Fruit fly (Drosophila melanogaster): ENCODE results near the gene ana1.
A peak's percentile ranks its signal among the peaks of the same experiment; 100 is the strongest.

The ana1 gene

DNA sequence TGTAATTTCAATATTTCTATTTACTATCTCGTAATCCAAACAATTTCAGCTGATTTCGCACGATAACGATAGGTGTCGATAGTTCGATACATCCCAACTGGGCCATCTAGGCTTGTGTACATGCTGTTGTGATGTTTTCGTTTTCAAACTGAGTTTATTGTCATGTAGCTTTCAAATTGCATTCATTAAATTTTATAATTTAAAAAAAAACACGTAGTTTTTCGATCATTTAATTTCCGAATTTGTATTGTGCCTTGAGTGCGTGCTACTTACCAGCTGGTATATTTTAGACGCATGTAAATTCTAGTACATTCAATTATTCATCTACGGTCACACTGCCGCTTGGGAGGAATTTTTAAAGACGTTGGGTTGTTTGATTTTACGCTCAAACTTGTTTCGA lies at the start of gene ana1, which contains the start of gene CG13623:
TSS of gene ana1 (plus strand) at position 249 of the 400 bp plus-strand sequence.
TSS of gene CG13623 (minus strand) at position 231 of the 400 bp plus-strand sequence.
- TF ChIP-seq Mnt (GFP tag; optimal IDR thresholded peaks at IDR 0.05) (peak; percentile 44), bab1 (GFP tag; optimal IDR thresholded peaks at IDR 0.05) (peak; percentile 29), toe (GFP tag; optimal IDR thresholded peaks at IDR 0.05) (peak; percentile 19), CG33017 (tag; optimal IDR thresholded peaks at IDR 0.05) (no peak)

DNA sequence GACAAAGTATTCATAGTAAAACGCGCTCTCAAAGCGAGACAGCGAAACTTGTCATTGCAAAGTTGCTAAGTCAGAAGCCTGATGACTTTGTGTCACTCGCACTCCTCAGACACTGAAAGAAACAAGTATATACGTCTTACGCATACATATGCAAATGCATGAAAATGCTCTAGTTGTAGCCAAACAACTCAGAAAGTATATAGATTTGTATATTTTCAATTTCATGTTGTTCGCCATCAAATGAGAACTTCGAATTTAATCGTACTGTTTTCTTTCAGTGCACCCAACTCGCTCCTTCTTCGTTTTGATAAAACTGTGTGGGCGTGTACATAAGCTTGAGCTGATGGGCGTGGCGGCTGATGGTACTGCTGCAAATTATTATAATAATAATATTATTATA lies 49.3 kb upstream of the ana1 start:
- TF ChIP-seq kay (GFP tag; ENCODE audit: borderline replicate concordance) (no peak), pad (GFP tag; optimal IDR thresholded peaks at IDR 0.05) (no peak), CG33017 (tag; optimal IDR thresholded peaks at IDR 0.05) (no peak), Clk (GFP tag; optimal IDR thresholded peaks at IDR 0.05) (no peak), Mnt (GFP tag; optimal IDR thresholded peaks at IDR 0.05) (no peak), cic (GFP tag; optimal IDR thresholded peaks at IDR 0.05) (no peak), CG12768 (GFP tag; optimal IDR thresholded peaks at IDR 0.05) (no peak), tj (GFP tag; optimal IDR thresholded peaks at IDR 0.05) (no peak)

- TF ChIP-seq bab1 (GFP tag; optimal IDR thresholded peaks at IDR 0.05) (no peak), ovo (GFP tag; optimal IDR thresholded peaks at IDR 0.05) (no peak), CG33017 (tag; optimal IDR thresholded peaks at IDR 0.05) (no peak)
Measured at dm6 chr3R:24484990-24485478, 45.3 kb upstream of the ana1 start, which contains the start of gene nAChRalpha2. Gene nAChRalpha2 (plus strand): TSS chr3R:24485428.

- TF ChIP-seq Hr96 (GFP tag; optimal IDR thresholded peaks at IDR 0.05): no peak
- TF ChIP-seq cnc (optimal IDR thresholded peaks at IDR 0.05): no peak
- TF ChIP-seq toe (GFP tag; optimal IDR thresholded peaks at IDR 0.05): no peak
- TF ChIP-seq Clk (GFP tag; optimal IDR thresholded peaks at IDR 0.05): no peak
- no peak for TF ChIP-seq CG1620 (GFP tag; optimal IDR thresholded peaks at IDR 0.05)
Measured at dm6 chr3R:24496084-24496483, 34.3 kb upstream of the ana1 start.

DNA sequence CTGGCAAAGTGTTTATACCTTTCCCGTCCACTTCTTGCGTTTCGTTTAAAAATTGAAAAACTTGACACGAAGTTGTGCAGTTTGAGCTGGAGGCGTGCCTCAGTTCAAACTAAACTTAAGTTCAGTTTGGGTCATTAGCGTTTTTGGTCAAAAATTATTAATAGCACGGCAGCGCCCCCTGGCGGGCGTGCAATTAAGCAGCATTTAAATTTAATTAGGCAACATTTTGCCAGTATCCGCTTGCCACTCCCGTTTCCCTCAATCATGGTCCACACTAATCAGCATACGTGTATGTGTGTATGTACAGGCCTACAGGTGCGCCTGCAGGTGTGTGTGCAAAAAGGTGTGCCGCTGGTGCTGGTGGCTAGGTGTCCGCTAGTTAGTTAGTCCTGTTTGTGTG lies 26.7 kb upstream of the ana1 start:
- TF ChIP-seq bab1 (GFP tag; optimal IDR thresholded peaks at IDR 0.05) (no peak), Clk (GFP tag; optimal IDR thresholded peaks at IDR 0.05) (no peak), kay (GFP tag; ENCODE audit: borderline replicate concordance) (no peak), CG12768 (GFP tag; optimal IDR thresholded peaks at IDR 0.05) (no peak), CG5204 (GFP tag; optimal IDR thresholded peaks at IDR 0.05) (no peak), CG14711 (tag; optimal IDR thresholded peaks at IDR 0.05) (no peak), pad (GFP tag; optimal IDR thresholded peaks at IDR 0.05) (no peak), CG7045 (GFP tag; optimal IDR thresholded peaks at IDR 0.05) (no peak), Mnt (GFP tag; optimal IDR thresholded peaks at IDR 0.05) (no peak)

DNA sequence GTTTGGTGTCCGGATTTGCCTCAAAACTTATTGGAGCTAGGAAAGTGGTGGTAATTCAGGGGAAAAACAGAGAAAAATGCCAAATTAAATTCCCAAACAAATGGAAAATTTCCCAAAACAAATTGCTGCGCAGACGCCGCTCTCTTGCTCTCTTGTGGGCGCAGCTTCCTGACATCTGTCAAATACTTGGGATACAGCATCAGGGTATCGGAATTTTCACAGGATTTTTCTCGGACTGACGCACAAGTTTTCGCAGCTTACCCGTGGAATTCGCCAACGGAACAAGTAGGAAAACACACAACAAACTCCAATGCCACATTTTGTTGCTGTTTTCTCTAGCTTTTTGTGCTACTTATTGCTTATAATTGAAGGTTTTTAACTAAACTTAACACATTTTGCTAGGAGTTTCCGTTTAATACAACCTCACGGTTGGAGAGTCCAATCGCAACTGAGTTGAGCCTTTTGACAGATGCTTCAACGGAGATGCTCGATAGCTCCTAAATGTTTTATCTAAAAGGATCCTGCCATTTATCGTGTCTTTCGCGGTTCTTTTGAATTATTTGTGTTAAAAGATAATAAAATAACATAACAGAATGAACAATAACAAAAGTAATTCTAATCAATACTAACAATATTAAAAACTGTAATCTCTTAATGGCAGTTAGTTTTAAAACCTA lies 15.6 kb upstream of the ana1 start, which contains the start of the genes nAChRbeta2 and DZIP1:
TSS of gene nAChRbeta2 (minus strand) at position 455 of the 677 bp plus-strand sequence.
TSS of gene DZIP1 (plus strand) at position 627 of the 677 bp plus-strand sequence.
- TF ChIP-seq cnc (optimal IDR thresholded peaks at IDR 0.05): no peak
- no peak for TF ChIP-seq CG7045 (GFP tag; optimal IDR thresholded peaks at IDR 0.05)
- TF ChIP-seq kay (GFP tag; ENCODE audit: borderline replicate concordance): no peak
- no peak for TF ChIP-seq CG12768 (GFP tag; optimal IDR thresholded peaks at IDR 0.05)

- TF ChIP-seq CG7101 (tag; optimal IDR thresholded peaks at IDR 0.05): no peak
- TF ChIP-seq CG1620 (GFP tag; optimal IDR thresholded peaks at IDR 0.05): peak; percentile 17
- TF ChIP-seq Mnt (GFP tag; optimal IDR thresholded peaks at IDR 0.05): peak; percentile 35
- TF ChIP-seq cnc (optimal IDR thresholded peaks at IDR 0.05): no peak
- TF ChIP-seq toe (GFP tag; optimal IDR thresholded peaks at IDR 0.05): peak; percentile 10
- TF ChIP-seq CG12768 (GFP tag; optimal IDR thresholded peaks at IDR 0.05): no peak
- TF ChIP-seq kay (GFP tag; ENCODE audit: borderline replicate concordance): no peak
- TF ChIP-seq CG7045 (GFP tag; optimal IDR thresholded peaks at IDR 0.05): no peak
- TF ChIP-seq CG14711 (tag; optimal IDR thresholded peaks at IDR 0.05): no peak
- peak; percentile 19 for TF ChIP-seq ovo (GFP tag; optimal IDR thresholded peaks at IDR 0.05)
- no peak for TF ChIP-seq Clk (GFP tag; optimal IDR thresholded peaks at IDR 0.05)
- TF ChIP-seq pad (GFP tag; optimal IDR thresholded peaks at IDR 0.05): no peak
- peak; percentile 35 for TF ChIP-seq Hr96 (GFP tag; optimal IDR thresholded peaks at IDR 0.05)
- TF ChIP-seq bab1 (GFP tag; optimal IDR thresholded peaks at IDR 0.05): peak; percentile 46
- TF ChIP-seq cic (GFP tag; optimal IDR thresholded peaks at IDR 0.05): peak; percentile 60
Measured at dm6 chr3R:24518150-24518580, 12.2 kb upstream of the ana1 start, which contains the start of gene Pp1alpha-96A. Gene Pp1alpha-96A (plus strand): TSS chr3R:24518270.

- TF ChIP-seq Mnt (GFP tag; optimal IDR thresholded peaks at IDR 0.05) (no peak), cic (GFP tag; optimal IDR thresholded peaks at IDR 0.05) (peak; percentile 54), CG7045 (GFP tag; optimal IDR thresholded peaks at IDR 0.05) (no peak), toe (GFP tag; optimal IDR thresholded peaks at IDR 0.05) (no peak), bab1 (GFP tag; optimal IDR thresholded peaks at IDR 0.05) (no peak), Crg-1 (GFP tag; optimal IDR thresholded peaks at IDR 0.05) (no peak), ovo (GFP tag; optimal IDR thresholded peaks at IDR 0.05) (no peak), kay (GFP tag; ENCODE audit: borderline replicate concordance) (peak; percentile 20), CG14711 (tag; optimal IDR thresholded peaks at IDR 0.05) (no peak), CG11617 (GFP tag; optimal IDR thresholded peaks at IDR 0.05) (no peak), tj (GFP tag; optimal IDR thresholded peaks at IDR 0.05) (peak; percentile 50), Clk (GFP tag; optimal IDR thresholded peaks at IDR 0.05) (no peak), pad (GFP tag; optimal IDR thresholded peaks at IDR 0.05) (no peak), cnc (optimal IDR thresholded peaks at IDR 0.05) (no peak), Hr96 (GFP tag; optimal IDR thresholded peaks at IDR 0.05) (no peak), CG7101 (tag; optimal IDR thresholded peaks at IDR 0.05) (no peak), CG5204 (GFP tag; optimal IDR thresholded peaks at IDR 0.05) (no peak), CG1620 (GFP tag; optimal IDR thresholded peaks at IDR 0.05) (no peak)
Measured at dm6 chr3R:24521313-24521712, 9.1 kb upstream of the ana1 start.

All from whole organism, adult.